Worm (Caenorhabditis elegans) whole organism, L4/young adult: Measurements from ENCODE around the gene pag-3.

Experiments used
- W03F9.2 ChIP-seq: fragments of 150-350 bp; optimal IDR thresholded peaks from 2 replicates; lab custom pipeline; 2014; ENCODE audit warnings: missing biosample characterization, missing genetic modification characterization
- dao-5 ChIP-seq: sonication (generic microtip); optimal IDR thresholded peaks from 2 replicates; lab custom pipeline; 2016; ENCODE audit warnings: missing genotype, missing genetic modification characterization, moderate library complexity, missing compliant biosample characterization
- him-1 ChIP-seq: sonication (generic microtip); optimal IDR thresholded peaks from 2 replicates; lab custom pipeline; 2016; ENCODE audit warnings: missing genotype, missing genetic modification reagents, missing genetic modification characterization, missing compliant biosample characterization

Gene pag-3

DNA sequence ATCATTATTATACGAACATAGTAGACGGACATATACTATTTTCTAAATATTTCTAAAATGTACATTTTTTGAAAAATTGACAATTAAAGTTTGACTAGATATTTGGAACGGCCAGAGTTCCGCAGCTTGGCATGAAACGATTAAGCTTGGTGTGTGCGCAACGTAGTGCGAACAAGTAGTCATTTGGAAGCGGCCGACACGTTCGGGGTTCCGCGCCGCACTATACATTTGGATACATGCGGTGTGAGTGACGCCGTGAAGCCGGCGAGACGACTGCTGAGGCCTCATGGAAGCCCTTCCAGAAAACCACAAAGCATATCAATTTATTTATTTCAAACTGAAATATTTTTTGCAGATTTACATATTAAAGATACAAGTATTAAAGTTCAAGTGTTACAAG lies 16.3 kb downstream of the pag-3 start:
- TF ChIP-seq W03F9.2 (tag; lab: Kevin White, UChicago) (no peak), him-1 (tag; lab: Kevin White, UChicago) (no peak), dao-5 (tag; lab: Kevin White, UChicago) (no peak)

DNA sequence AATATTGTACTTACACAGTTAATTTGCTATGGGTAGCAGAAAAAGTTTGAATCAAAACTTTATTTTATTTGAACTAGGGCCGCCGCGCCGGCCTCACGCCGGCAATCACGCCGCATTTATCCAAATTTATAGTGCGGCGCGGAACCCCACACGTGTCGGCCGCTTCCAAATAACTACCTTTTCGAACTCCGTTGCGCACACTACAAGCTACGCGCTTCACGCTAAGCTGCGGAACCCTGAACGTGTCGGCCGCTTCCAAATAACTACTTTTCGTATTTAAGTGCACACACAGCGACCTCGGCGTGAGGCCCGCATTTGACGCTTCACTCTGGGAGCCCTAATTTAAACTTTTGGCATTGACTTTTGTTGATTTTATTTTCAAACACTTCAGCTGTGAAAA lies 23.0 kb downstream of the pag-3 start:
- TF ChIP-seq him-1 (tag; lab: Kevin White, UChicago) (no peak), W03F9.2 (tag; lab: Kevin White, UChicago) (no peak), dao-5 (tag; lab: Kevin White, UChicago) (no peak)

DNA sequence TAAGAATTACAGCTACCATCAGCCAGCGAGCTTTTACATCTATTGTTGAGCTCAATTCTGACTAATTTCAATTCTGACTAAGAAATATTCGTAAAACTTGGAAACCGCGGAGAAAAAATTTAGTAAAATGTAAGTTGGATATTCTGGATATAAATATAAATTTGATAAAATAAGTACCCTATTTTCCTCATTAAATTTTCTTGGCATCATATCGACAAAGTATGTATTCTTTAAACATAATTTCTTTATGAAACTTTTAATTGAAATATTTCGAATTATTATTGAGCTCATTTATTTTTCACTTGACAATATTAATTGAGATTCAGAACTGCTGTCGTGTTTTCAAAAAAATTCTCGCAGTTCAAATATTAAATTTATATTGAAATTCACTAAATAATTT lies 24.9 kb downstream of the pag-3 start:
- TF ChIP-seq W03F9.2 (tag; lab: Kevin White, UChicago): no peak
- TF ChIP-seq dao-5 (tag; lab: Kevin White, UChicago): no peak
- no peak for TF ChIP-seq him-1 (tag; lab: Kevin White, UChicago)

DNA sequence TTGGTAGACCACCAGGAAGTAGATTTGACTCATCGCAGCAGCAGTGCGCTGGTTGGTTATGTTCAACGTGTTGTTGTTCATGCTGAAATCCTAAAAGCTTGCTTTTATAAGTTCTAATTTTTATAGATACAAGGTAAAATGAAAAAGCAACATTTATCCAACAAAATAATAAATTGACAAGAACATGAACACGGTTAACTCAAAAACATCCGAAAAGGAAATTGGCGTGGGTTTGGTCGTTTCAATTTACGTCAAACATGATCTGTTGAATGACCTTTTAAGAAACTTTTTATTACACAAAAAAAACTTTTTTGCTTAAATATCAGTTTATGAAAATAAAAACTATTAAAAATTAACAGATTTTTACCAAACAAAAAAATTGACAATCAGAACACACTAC lies 25.6 kb downstream of the pag-3 start, which contains the start of gene ntr-2:
Gene ntr-2 (minus strand): TSS at position 101 of the 400 bp plus-strand sequence.
- no peak for TF ChIP-seq dao-5 (tag; lab: Kevin White, UChicago)
- TF ChIP-seq W03F9.2 (tag; lab: Kevin White, UChicago): no peak
- TF ChIP-seq him-1 (tag; lab: Kevin White, UChicago): no peak

DNA sequence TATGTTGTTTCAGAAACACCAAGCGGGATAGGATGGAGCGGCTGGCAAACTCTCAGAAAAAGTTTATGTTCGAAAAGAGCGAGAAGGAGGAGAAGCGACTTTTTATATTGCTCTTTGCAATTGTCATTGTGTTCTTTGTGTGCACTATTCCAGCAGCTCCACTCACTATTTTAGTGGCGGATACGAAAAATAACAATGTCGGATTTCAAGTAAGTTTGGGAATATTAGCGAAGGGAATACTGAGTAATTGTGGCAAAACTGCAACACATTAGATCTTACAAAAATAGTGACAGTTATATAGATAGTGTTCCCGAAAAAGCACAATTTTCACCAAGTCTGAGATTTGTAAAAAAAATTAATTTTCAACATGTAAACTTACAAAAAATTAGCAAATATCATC lies 31.7 kb downstream of the pag-3 start:
- no peak for TF ChIP-seq him-1 (tag; lab: Kevin White, UChicago)
- no peak for TF ChIP-seq W03F9.2 (tag; lab: Kevin White, UChicago)
- TF ChIP-seq dao-5 (tag; lab: Kevin White, UChicago): no peak

DNA sequence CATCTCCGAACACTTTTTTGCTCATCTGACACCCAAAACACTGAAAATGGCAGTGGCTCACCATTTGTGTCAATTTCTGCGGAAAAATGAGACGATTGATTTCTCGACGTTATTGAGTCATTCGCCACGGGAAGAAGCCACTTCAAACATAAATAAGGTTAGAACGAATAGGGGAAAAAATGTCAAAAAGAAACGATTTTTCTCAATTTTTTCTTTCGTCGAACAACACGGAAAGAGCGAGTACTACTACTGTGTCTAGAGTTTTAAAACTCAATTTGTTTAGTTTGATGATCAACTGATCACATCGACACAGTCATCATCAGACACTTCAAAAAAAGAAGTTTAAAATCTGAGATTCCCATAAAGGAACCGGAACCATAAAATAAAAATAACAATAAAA lies 33.6 kb downstream of the pag-3 start:
- TF ChIP-seq dao-5 (tag; lab: Kevin White, UChicago): no peak

DNA sequence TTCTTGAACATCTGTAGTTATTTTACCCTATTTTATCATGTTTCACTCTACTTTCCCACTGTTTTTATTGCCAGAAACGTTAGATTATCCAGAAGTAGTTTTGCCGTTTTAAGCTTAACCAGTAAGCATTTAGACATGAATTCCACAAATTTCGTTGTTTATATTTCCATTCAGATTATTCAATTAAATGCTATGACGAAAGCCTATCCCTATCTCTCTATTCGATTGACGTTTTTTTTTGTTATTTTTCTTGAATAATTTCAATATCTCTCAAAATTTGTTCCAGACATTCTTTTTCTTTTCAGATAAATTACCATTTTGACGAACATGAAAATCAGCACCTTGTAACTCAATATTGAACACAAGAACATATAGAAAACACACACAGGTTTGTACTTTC lies 35.9 kb downstream of the pag-3 start, which contains the start of gene npr-40:
Gene npr-40 (plus strand): TSS at position 301 of the 400 bp plus-strand sequence.
- TF ChIP-seq him-1 (tag; lab: Kevin White, UChicago): no peak
- TF ChIP-seq dao-5 (tag; lab: Kevin White, UChicago): no peak

DNA sequence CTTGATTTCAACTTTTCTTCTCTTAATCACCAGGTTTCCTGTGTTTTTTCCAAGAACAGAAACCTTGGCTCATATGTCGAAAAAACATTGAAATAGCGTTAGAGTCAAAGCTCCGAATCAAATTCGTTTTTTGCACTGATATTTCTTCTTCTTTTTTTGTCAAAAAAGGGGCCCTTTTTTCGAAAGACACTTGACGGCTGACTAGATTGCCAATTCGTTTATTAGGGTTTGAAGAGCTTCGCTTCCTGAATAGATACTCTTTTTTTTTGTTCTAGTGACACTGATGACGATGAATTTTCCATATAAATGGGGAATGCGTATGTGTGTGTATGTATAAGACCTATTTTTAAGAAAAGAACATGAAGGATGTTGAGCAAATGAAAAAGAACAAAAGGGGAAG lies 37.7 kb downstream of the pag-3 start:
- TF ChIP-seq him-1 (tag; lab: Kevin White, UChicago) (no peak), dao-5 (tag; lab: Kevin White, UChicago) (no peak), W03F9.2 (tag; lab: Kevin White, UChicago) (no peak)

DNA sequence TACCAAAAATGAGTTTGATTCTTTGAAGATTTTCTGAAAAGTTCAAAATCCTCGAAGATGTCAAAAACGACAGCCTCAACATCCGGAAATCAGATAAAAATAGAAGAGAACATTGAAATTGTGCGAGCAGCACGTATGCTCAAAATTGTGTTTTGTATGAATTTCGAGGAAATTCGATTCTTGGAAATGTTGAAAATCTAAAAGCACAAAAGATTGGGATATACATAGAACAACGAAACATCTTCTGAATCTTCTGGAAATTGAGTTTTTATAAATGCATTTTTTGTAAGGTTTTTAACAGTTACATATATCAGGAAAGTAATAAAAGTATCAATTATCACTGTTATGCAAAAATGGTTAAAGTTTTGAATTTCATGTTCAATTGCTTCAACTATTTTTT lies 43.8 kb downstream of the pag-3 start:
- TF ChIP-seq dao-5 (tag; lab: Kevin White, UChicago) (no peak), him-1 (tag; lab: Kevin White, UChicago) (no peak), W03F9.2 (tag; lab: Kevin White, UChicago) (no peak)

DNA sequence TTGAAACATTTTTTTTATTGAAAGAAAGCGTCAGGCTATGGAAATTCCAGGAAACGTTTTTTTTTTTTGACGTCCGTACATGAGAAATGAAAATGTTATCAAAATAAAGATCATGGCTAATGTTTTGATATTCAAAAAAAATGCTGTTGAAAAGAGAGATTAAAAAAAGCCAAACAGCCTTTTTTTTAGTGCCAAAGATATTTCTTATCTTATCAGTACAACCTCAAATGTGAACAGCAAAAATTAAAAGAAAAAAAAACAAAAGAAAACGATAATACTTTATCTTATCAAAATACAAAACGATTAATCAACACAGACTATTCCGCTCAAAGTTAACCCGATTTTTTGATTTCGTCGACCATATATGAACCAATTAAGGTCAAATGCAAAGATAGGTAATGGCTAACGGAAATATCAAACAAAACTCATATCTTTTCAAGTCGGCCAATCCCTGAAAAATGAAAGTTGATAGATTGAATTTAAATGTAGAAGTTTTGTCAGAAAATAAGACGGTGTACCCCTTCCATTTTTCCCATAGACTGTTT lies 47.1 kb downstream of the pag-3 start:
- TF ChIP-seq him-1 (tag; lab: Kevin White, UChicago) (no peak), dao-5 (tag; lab: Kevin White, UChicago) (no peak), W03F9.2 (tag; lab: Kevin White, UChicago) (no peak)

DNA sequence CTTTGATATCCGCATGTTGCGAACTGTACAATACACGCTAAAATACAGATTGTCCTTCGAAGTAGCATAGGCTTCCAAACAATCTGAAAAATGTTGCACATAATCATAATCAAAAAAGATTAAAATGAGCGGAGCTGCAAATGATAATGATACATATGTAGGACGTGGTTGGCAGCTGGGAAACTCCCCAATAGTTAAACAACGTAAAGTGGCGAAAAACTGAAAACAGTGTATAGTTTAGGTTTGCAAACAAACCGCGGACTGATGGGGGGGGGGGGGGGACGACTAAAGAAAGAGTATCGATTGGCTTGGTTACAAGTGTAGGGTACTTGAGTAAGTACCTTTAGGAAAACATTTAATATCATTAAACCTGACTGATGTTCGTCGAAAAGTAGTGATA lies 49.3 kb downstream of the pag-3 start, which contains the start of gene hex-5:
Gene hex-5 (minus strand): TSS at position 101 of the 400 bp plus-strand sequence.
- TF ChIP-seq dao-5 (tag; lab: Kevin White, UChicago): no peak
- TF ChIP-seq him-1 (tag; lab: Kevin White, UChicago): no peak
- TF ChIP-seq W03F9.2 (tag; lab: Kevin White, UChicago): no peak

DNA sequence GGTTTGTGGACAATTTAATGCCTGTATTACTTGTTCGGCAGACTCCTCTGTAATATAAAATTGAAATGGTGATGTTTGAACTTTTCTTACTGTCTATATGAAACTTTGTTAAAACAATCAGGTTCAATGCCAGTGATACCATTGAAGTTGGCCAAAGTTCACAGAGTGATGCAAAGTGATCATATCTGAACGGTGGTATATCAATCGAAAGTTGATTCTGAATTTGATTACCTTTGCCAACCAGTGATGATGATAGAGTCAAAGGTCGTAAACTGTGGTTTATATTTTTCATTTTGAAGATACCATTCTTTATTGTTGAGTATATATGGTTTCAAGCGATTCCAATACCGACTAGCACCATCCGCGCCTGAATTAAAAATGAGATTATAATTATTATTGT lies 51.0 kb downstream of the pag-3 start:
- TF ChIP-seq him-1 (tag; lab: Kevin White, UChicago) (no peak), dao-5 (tag; lab: Kevin White, UChicago) (no peak), W03F9.2 (tag; lab: Kevin White, UChicago) (no peak)
